Fruit fly (Drosophila melanogaster): ENCODE data around the gene Eato.
A peak's percentile ranks its signal among the peaks of the same experiment; 100 is the strongest.

Eato gene

dm6 chr2L:13802075-13802639 lies 18.3 kb downstream of the Eato start:
- no peak for TF ChIP-seq noc (tag; optimal IDR thresholded peaks at IDR 0.05)

- no peak for TF ChIP-seq noc (tag; optimal IDR thresholded peaks at IDR 0.05)
Observed at dm6 chr2L:13803032-13803661, 19.3 kb downstream of the Eato start, which contains the start of gene CAH1. TSS of gene CAH1 (plus strand) at chr2L:13803626.

- no peak for TF ChIP-seq noc (tag; optimal IDR thresholded peaks at IDR 0.05)
Observed at dm6 chr2L:13803805-13804560, 20.1 kb downstream of the Eato start.

dm6 chr2L:13804561-13805067 lies 20.7 kb downstream of the Eato start:
- no peak for TF ChIP-seq noc (tag; optimal IDR thresholded peaks at IDR 0.05)

dm6 chr2L:13805170-13805569 lies 21.3 kb downstream of the Eato start:
- TF ChIP-seq noc (tag; optimal IDR thresholded peaks at IDR 0.05) = no peak

dm6 chr2L:13807097-13807496 lies 23.2 kb downstream of the Eato start:
- peak; percentile 32 for TF ChIP-seq noc (tag; optimal IDR thresholded peaks at IDR 0.05)

- no peak for TF ChIP-seq noc (tag; optimal IDR thresholded peaks at IDR 0.05)
Observed at dm6 chr2L:13807959-13808358, 24.1 kb downstream of the Eato start.

- TF ChIP-seq noc (tag; optimal IDR thresholded peaks at IDR 0.05) = no peak
Observed at dm6 chr2L:13811323-13811722, 27.4 kb downstream of the Eato start, which contains the start of the genes Adat1 and CG16865. TSS of gene Adat1 (minus strand) at chr2L:13811474. TSS of gene CG16865 (plus strand) at chr2L:13811522.

dm6 chr2L:13813156-13813555 lies 29.3 kb downstream of the Eato start, which contains the start of gene CG16888:
TSS of gene CG16888 (minus strand) at chr2L:13813256.
- no peak for TF ChIP-seq noc (tag; optimal IDR thresholded peaks at IDR 0.05)

dm6 chr2L:13813604-13814178 lies 29.8 kb downstream of the Eato start, which contains the start of gene Sos:
TSS of gene Sos (plus strand) at chr2L:13813816.
- no peak for TF ChIP-seq noc (tag; optimal IDR thresholded peaks at IDR 0.05)

- TF ChIP-seq noc (tag; optimal IDR thresholded peaks at IDR 0.05) = no peak
Observed at dm6 chr2L:13820176-13820575, 36.3 kb downstream of the Eato start.

- TF ChIP-seq noc (tag; optimal IDR thresholded peaks at IDR 0.05) = no peak
Observed at dm6 chr2L:13820948-13821347, 37.1 kb downstream of the Eato start, which contains the start of gene b. TSS of gene b (plus strand) at chr2L:13821248.

- no peak for TF ChIP-seq noc (tag; optimal IDR thresholded peaks at IDR 0.05)
Observed at dm6 chr2L:13827557-13827956, 43.7 kb downstream of the Eato start, which contains the start of gene PolG1. TSS of gene PolG1 (minus strand) at chr2L:13827772.

- no peak for TF ChIP-seq noc (tag; optimal IDR thresholded peaks at IDR 0.05)
Observed at dm6 chr2L:13829540-13829939, 45.7 kb downstream of the Eato start, which contains the start of the genes Arpc1 and Orc5. TSS of gene Arpc1 (minus strand) at chr2L:13829741. TSS of gene Orc5 (plus strand) at chr2L:13829837.

- TF ChIP-seq noc (tag; optimal IDR thresholded peaks at IDR 0.05) = no peak
Observed at dm6 chr2L:13833058-13833457, 49.2 kb downstream of the Eato start, which contains the start of the genes GatC, PolG2 and Polr2C. TSS of gene GatC (minus strand) at chr2L:13833105. TSS of gene PolG2 (minus strand) at chr2L:13833105. TSS of gene Polr2C (plus strand) at chr2L:13833337.

All from whole organism, larva.